Worm (Caenorhabditis elegans) whole organism, L3 larva: ENCODE measurements around the gene pph-2.

ENCODE experiments used
- R02D3.7 ChIP-seq: fragments of 150-350 bp; optimal IDR thresholded peaks from 2 replicates; lab custom pipeline; 2014; ENCODE audit warnings: missing biosample characterization, missing genetic modification characterization
- ZK546.5 ChIP-seq: sonication (generic microtip); optimal IDR thresholded peaks from 2 replicates; lab custom pipeline; 2017; ENCODE audit warnings: missing biosample characterization, missing genetic modification characterization
- aly-2 ChIP-seq: fragments of 150-350 bp; optimal IDR thresholded peaks from 2 replicates; lab custom pipeline; 2014; ENCODE audit warnings: missing biosample characterization, missing genetic modification characterization
- ama-1 ChIP-seq: fragments of 150-350 bp; optimal IDR thresholded peaks from 2 replicates; lab custom pipeline; 2018
- ceh-28 ChIP-seq: fragments of 150-350 bp; optimal IDR thresholded peaks from 2 replicates; lab custom pipeline; 2014; ENCODE audit warnings: missing biosample characterization, missing genetic modification reagents, missing genetic modification characterization
- ceh-82 ChIP-seq: fragments of 150-350 bp; optimal IDR thresholded peaks from 2 replicates; lab custom pipeline; 2014; ENCODE audit warnings: missing biosample characterization, missing genetic modification characterization
- ceh-9 ChIP-seq: sonication (generic microtip); optimal IDR thresholded peaks from 2 replicates; lab custom pipeline; 2018; ENCODE audit warnings: missing biosample characterization, missing genetic modification characterization
- daf-12 ChIP-seq: fragments of 150-350 bp; optimal IDR thresholded peaks from 2 replicates; lab custom pipeline; 2014; ENCODE audit warnings: missing biosample characterization, missing genetic modification reagents, missing genetic modification characterization
- egl-27 ChIP-seq: sonication (generic microtip); optimal IDR thresholded peaks from 4 replicates; lab custom pipeline; 2017; ENCODE audit warnings: missing biosample characterization, missing genetic modification reagents, missing genetic modification characterization
- egl-5 ChIP-seq: fragments of 150-350 bp; optimal IDR thresholded peaks from 2 replicates; lab custom pipeline; 2017; ENCODE audit warnings: missing biosample characterization, missing genetic modification reagents, missing genetic modification characterization, inconsistent platforms
- elt-1 ChIP-seq: fragments of 150-350 bp; optimal IDR thresholded peaks from 2 replicates; lab custom pipeline; 2014; ENCODE audit warnings: missing biosample characterization, missing genetic modification characterization
- elt-2 ChIP-seq: sonication (generic microtip); optimal IDR thresholded peaks from 2 replicates; lab custom pipeline; 2016; ENCODE audit warnings: missing genetic modification reagents, mild to moderate bottlenecking, missing genetic modification characterization, missing compliant biosample characterization
- eor-1 ChIP-seq, 2 experiments: fragments of 150-350 bp; optimal IDR thresholded peaks; 2 replicates each; lab custom pipeline; 2014 to 2018; ENCODE audit warnings: missing biosample characterization in 2 of 2, missing genetic modification characterization in 2 of 2
- fkh-10 ChIP-seq: sonication (generic microtip); optimal IDR thresholded peaks from 2 replicates; lab custom pipeline; 2017; ENCODE audit warnings: missing biosample characterization, missing genetic modification reagents, missing genetic modification characterization
- fkh-2 ChIP-seq: fragments of 150-350 bp; optimal IDR thresholded peaks from 2 replicates; lab custom pipeline; 2014; ENCODE audit warnings: missing biosample characterization, missing genetic modification reagents, missing genetic modification characterization
- fos-1 ChIP-seq: fragments of 150-350 bp; optimal IDR thresholded peaks from 2 replicates; lab custom pipeline; 2014; ENCODE audit warnings: missing biosample characterization, missing genetic modification characterization
- lin-15B ChIP-seq: fragments of 150-350 bp; optimal IDR thresholded peaks from 2 replicates; lab custom pipeline; 2014; ENCODE audit warnings: missing biosample characterization, missing genetic modification characterization
- lin-39 ChIP-seq: fragments of 150-350 bp; optimal IDR thresholded peaks from 2 replicates; lab custom pipeline; 2018; ENCODE audit warnings: missing biosample characterization, missing genetic modification reagents, missing genetic modification characterization
- lsy-12 ChIP-seq: sonication (generic microtip); optimal IDR thresholded peaks from 2 replicates; lab custom pipeline; 2016; ENCODE audit warnings: mild to moderate bottlenecking, missing genetic modification characterization, missing compliant biosample characterization
- mdl-1 ChIP-seq: fragments of 150-350 bp; optimal IDR thresholded peaks from 2 replicates; lab custom pipeline; 2014; ENCODE audit warnings: missing biosample characterization, missing genetic modification characterization
- mml-1 ChIP-seq: fragments of 150-350 bp; sonication (generic microtip); optimal IDR thresholded peaks from 3 replicates; lab custom pipeline; 2014; ENCODE audit warnings: missing biosample characterization, missing genetic modification characterization
- nfya-1 ChIP-seq: sonication (generic microtip); optimal IDR thresholded peaks from 2 replicates; lab custom pipeline; 2017; ENCODE audit warnings: missing genetic modification characterization, mild to moderate bottlenecking, missing compliant biosample characterization, antibody characterized with exemption, moderate library complexity; ENCODE audit not compliant: insufficient read depth
- nhr-11 ChIP-seq: fragments of 150-350 bp; optimal IDR thresholded peaks from 2 replicates; lab custom pipeline; 2014; ENCODE audit warnings: missing biosample characterization, missing genetic modification characterization
- nhr-12 ChIP-seq: fragments of 150-350 bp; optimal IDR thresholded peaks from 2 replicates; lab custom pipeline; 2014; ENCODE audit warnings: missing biosample characterization, missing genetic modification characterization
- nhr-237 ChIP-seq: fragments of 150-350 bp; optimal IDR thresholded peaks from 2 replicates; lab custom pipeline; 2014; ENCODE audit warnings: missing biosample characterization, missing genetic modification characterization
- nhr-25 ChIP-seq: sonication (generic microtip); optimal IDR thresholded peaks from 2 replicates; lab custom pipeline; 2017; ENCODE audit warnings: missing biosample characterization, missing genetic modification characterization
- nhr-28 ChIP-seq: fragments of 150-350 bp; optimal IDR thresholded peaks from 2 replicates; lab custom pipeline; 2014; ENCODE audit warnings: missing biosample characterization, missing genetic modification characterization
- nhr-43 ChIP-seq: sonication (generic microtip); optimal IDR thresholded peaks from 2 replicates; lab custom pipeline; 2016; ENCODE audit warnings: mild to moderate bottlenecking, missing genetic modification characterization, missing compliant biosample characterization; ENCODE audit not compliant: poor library complexity, severe bottlenecking
- nhr-67 ChIP-seq: fragments of 150-350 bp; optimal IDR thresholded peaks from 2 replicates; lab custom pipeline; 2014; ENCODE audit warnings: missing biosample characterization, missing genetic modification characterization
- nhr-76 ChIP-seq: fragments of 150-350 bp; sonication (generic microtip); optimal IDR thresholded peaks from 5 replicates; lab custom pipeline; 2014; ENCODE audit warnings: missing biosample characterization, missing genetic modification characterization
- nhr-77 ChIP-seq: fragments of 150-350 bp; optimal IDR thresholded peaks from 2 replicates; lab custom pipeline; 2014; ENCODE audit warnings: missing biosample characterization, missing genetic modification characterization
- pha-4 ChIP-seq: fragments of 150-350 bp; optimal IDR thresholded peaks from 2 replicates; lab custom pipeline; 2014; ENCODE audit warnings: missing biosample characterization, missing genetic modification reagents, missing genetic modification characterization
- pqm-1 ChIP-seq: fragments of 150-350 bp; optimal IDR thresholded peaks from 2 replicates; lab custom pipeline; 2017; ENCODE audit warnings: missing biosample characterization, missing genetic modification characterization, inconsistent platforms
- sea-2 ChIP-seq: fragments of 150-350 bp; sonication (generic microtip); optimal IDR thresholded peaks from 4 replicates; lab custom pipeline; 2014; ENCODE audit warnings: missing biosample characterization, missing genetic modification reagents, missing genetic modification characterization
- skn-1 ChIP-seq: fragments of 150-350 bp; optimal IDR thresholded peaks from 2 replicates; lab custom pipeline; 2014; ENCODE audit warnings: missing biosample characterization, missing genetic modification characterization
- tbx-2 ChIP-seq: sonication (generic microtip); optimal IDR thresholded peaks from 2 replicates; lab custom pipeline; 2016; ENCODE audit warnings: mild to moderate bottlenecking, missing genetic modification characterization, missing compliant biosample characterization
- unc-62 ChIP-seq: fragments of 150-350 bp; sonication (generic microtip); optimal IDR thresholded peaks from 4 replicates; lab custom pipeline; 2014; ENCODE audit warnings: missing biosample characterization, missing genetic modification reagents, missing genetic modification characterization
- ztf-11 ChIP-seq: fragments of 150-350 bp; optimal IDR thresholded peaks from 2 replicates; lab custom pipeline; 2014; ENCODE audit warnings: missing biosample characterization, missing genetic modification characterization
- ztf-4 ChIP-seq: fragments of 150-350 bp; optimal IDR thresholded peaks from 2 replicates; lab custom pipeline; 2014; ENCODE audit warnings: missing biosample characterization, missing genetic modification characterization

Gene pph-2

DNA sequence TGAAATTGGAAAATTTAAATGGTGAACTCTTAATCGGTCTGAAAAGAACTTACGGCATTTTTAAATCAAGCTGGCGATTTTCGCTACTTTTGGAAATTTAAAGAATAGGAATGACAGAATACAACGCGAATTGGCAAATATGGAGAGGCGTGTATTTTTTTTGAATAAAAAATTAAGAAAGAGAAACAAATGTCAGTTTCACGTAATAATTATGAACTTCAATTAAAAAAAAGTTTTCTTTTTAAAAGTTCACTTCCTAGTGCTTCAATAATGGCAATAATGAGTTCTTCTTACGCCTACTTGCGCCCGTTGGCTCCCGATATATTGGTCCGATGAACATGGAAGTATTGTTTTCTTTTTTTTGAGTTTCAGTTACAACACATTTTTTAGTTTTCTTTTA is at the start of gene pph-2:
TSS of gene pph-2 (minus strand) at position 101 of the 400 bp plus-strand sequence.
- TF ChIP-seq R02D3.7: no peak

DNA sequence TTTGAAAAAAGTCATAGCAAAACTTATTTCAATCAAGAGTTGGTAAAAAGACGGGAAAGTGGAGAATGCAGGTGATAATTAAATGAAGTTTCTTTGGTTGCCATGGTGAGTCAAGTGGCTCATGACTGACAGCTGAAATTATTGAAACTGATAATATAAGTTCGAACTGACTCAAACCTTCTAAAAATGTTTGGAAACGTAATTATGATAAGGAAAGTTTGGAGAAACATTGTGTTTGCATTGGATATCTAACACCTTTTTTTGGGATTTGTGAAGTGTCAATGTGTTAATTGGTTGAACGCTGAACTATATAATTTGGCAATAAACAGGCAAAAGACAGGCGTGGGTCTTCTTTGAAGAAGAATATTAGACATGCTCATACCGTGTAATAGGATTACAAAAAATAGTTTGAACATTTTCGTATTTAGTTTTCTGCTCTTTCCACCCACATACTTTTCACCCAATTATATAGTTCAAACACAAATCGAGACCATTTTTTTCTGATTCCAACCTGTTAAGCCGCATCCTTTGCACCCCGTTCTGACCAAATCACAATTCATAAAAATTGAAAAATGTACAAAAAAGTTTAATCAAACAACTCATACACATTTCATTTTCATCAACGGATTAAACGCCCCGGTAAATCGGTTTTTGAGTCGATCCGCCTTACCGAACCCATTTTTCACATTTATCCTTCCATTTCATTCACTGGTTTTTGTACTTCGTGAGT is 47.9 kb upstream of the pph-2 start, which contains the start of the genes srlf-33 and srlf-32:
TSS of gene srlf-33 (minus strand) at position 101 of the 730 bp plus-strand sequence.
TSS of gene srlf-32 (plus strand) at position 680 of the 730 bp plus-strand sequence.
- TF ChIP-seq pqm-1 (tag; lab: Kevin White, UChicago) (no peak), fkh-10 (GFP tag; lab: Kevin White, UChicago) (no peak), nhr-43 (no peak), daf-12 (tag; lab: Kevin White, UChicago) (no peak), ceh-28 (tag; lab: Kevin White, UChicago) (no peak), ama-1 (lab: Kevin White, UChicago) (no peak), ztf-4 (tag; lab: Kevin White, UChicago) (no peak), pha-4 (no peak), lin-15B (no peak), ceh-9 (tag; lab: Kevin White, UChicago) (no peak), egl-27 (tag; lab: Kevin White, UChicago) (no peak), lin-39 (tag; lab: Kevin White, UChicago) (no peak), nhr-11 (tag; lab: Kevin White, UChicago) (no peak), nhr-237 (no peak)

DNA sequence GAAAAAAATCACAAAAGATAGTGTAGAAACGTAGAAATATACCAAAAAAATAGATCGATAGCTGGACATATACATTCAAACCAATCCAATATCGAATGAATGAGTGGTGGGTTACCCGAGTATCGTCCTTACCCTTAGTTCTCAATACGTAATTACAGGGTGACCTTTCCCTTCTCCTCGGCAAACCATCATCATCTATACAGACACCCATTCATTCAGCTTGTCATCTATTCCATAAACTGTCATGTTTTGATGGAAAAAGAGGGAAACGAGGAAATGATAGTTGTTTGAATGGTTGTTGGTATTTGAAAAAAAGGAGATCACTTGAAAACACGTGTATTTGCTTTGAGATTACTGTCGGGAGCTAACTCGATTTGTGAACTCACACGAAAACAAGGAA is 46.5 kb upstream of the pph-2 start:
- TF ChIP-seq fkh-2 (tag; lab: Kevin White, UChicago) (no peak), ceh-82 (tag; lab: Kevin White, UChicago) (no peak), nhr-12 (no peak), mdl-1 (tag; lab: Kevin White, UChicago) (no peak), mml-1 (tag; lab: Kevin White, UChicago) (no peak), nhr-76 (no peak), pha-4 (no peak), nhr-11 (tag; lab: Kevin White, UChicago) (no peak), skn-1 (tag; lab: Kevin White, UChicago) (no peak), aly-2 (tag; lab: Kevin White, UChicago) (no peak), lin-39 (tag; lab: Kevin White, UChicago) (no peak), fos-1 (no peak), unc-62 (GFP tag; lab: Kevin White, UChicago) (no peak), nhr-43 (no peak), eor-1 (tag; optimal IDR thresholded peaks at IDR 0.05; lab: Kevin White, UChicago) (no peak), egl-5 (no peak), lsy-12 (tag; lab: Kevin White, UChicago) (no peak), ceh-9 (tag; lab: Kevin White, UChicago) (no peak)

DNA sequence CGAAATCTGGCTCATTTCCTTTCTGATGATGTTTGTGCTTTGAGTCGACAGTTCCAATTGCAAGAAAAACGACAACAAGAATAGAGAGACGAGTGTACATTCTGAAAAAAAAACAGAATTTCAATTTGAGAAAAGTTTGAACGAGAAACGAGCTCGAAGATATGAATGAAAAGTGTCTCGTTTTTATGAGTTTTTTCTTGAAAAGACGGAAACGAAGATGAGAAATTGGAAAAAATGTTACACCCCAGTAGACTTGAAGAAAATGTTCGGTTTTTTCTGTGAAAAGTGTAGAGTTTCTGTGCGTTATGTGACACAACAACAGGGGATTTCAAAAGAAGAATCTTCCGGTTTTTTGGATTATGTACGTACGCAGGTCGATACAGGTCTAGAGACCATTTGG is 45.5 kb upstream of the pph-2 start, which contains the start of gene srlf-31:
TSS of gene srlf-31 (minus strand) at position 101 of the 400 bp plus-strand sequence.
- TF ChIP-seq egl-27 (tag; lab: Kevin White, UChicago) (no peak), lin-15B (no peak), elt-2 (tag; lab: Kevin White, UChicago) (no peak), fos-1 (no peak), fkh-2 (tag; lab: Kevin White, UChicago) (no peak), nhr-28 (tag; lab: Kevin White, UChicago) (no peak), nhr-25 (tag; lab: Kevin White, UChicago) (no peak), nhr-77 (tag; lab: Kevin White, UChicago) (no peak), pha-4 (no peak), nhr-67 (tag; lab: Kevin White, UChicago) (no peak), nhr-43 (no peak), ama-1 (lab: Kevin White, UChicago) (no peak), sea-2 (GFP tag; lab: Kevin White, UChicago) (no peak), R02D3.7 (no peak), egl-5 (no peak), ceh-28 (tag; lab: Kevin White, UChicago) (no peak), aly-2 (tag; lab: Kevin White, UChicago) (no peak)

DNA sequence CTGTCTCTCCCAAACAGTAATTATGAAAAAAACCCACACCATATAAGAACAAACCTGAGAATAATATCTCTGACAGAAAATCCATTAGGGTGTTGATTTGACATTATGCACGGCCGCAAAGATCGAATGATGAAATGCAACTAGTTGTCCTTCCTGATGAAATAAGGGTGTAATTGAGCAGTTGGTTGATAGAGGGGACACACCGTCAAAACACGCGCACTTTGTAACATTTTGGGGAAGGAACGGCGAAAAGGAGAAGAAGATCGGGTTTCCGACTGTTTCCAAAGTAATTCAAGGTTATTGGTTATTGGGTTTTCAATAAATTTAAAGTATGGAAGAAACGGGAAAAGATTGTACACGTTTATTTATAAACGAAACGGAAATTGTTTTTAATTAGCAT is 44.4 kb upstream of the pph-2 start, which contains the start of gene ZK822.1:
TSS of gene ZK822.1 (minus strand) at position 121 of the 400 bp plus-strand sequence.
- no peak for TF ChIP-seq ama-1 (lab: Kevin White, UChicago)
- no peak for TF ChIP-seq elt-1 (tag; lab: Kevin White, UChicago)
- no peak for TF ChIP-seq nhr-237
- no peak for TF ChIP-seq nhr-12
- TF ChIP-seq egl-5: no peak
- no peak for TF ChIP-seq nhr-76
- no peak for TF ChIP-seq unc-62 (GFP tag; lab: Kevin White, UChicago)
- no peak for TF ChIP-seq fkh-10 (GFP tag; lab: Kevin White, UChicago)
- TF ChIP-seq ztf-11 (tag; lab: Kevin White, UChicago): no peak
- TF ChIP-seq nhr-25 (tag; lab: Kevin White, UChicago): no peak
- no peak for TF ChIP-seq lin-15B
- no peak for TF ChIP-seq aly-2 (tag; lab: Kevin White, UChicago)
- no peak for TF ChIP-seq ceh-82 (tag; lab: Kevin White, UChicago)
- no peak for TF ChIP-seq R02D3.7
- no peak for TF ChIP-seq tbx-2 (tag; lab: Kevin White, UChicago)
- TF ChIP-seq daf-12 (tag; lab: Kevin White, UChicago): no peak
- no peak for TF ChIP-seq pqm-1 (tag; lab: Kevin White, UChicago)
- TF ChIP-seq nfya-1 (tag; lab: Kevin White, UChicago): no peak
- TF ChIP-seq ceh-9 (tag; lab: Kevin White, UChicago): no peak
- TF ChIP-seq ZK546.5: no peak
